Worm (Caenorhabditis elegans) whole organism, young adult: ENCODE data around the gene ptc-1.
A peak's percentile ranks its signal among the peaks of the same experiment; 100 is the strongest.

ENCODE experiments used
- B0019.2 ChIP-seq: fragments of 200-800 bp; sonication (Bioruptor generic); conservative IDR thresholded peaks from 2 replicates; pipeline ENCODE4 v1.3.6; 2022; ENCODE audit warnings: missing genetic modification reagents, missing genetic modification characterization, missing compliant biosample characterization
- B0261.1 ChIP-seq: sonication (generic microtip); optimal IDR thresholded peaks from 2 replicates; lab custom pipeline; 2016; ENCODE audit warnings: mild to moderate bottlenecking, missing genetic modification characterization, moderate library complexity, missing compliant biosample characterization
- B0336.3 ChIP-seq: fragments of 200-800 bp; sonication (Bioruptor generic); IDR thresholded peaks from 2 replicates; pipeline ENCODE4 v1.3.6; 2022; ENCODE audit warnings: missing genetic modification characterization, missing compliant biosample characterization
- C17E4.6 ChIP-seq: fragments of 200-800 bp; sonication (Bioruptor generic); IDR thresholded peaks from 2 replicates; pipeline ENCODE4 v1.3.6; 2022; ENCODE audit warnings: missing genetic modification reagents, missing genetic modification characterization, missing compliant biosample characterization
- D2030.7 ChIP-seq: fragments of 200-800 bp; sonication (Bioruptor generic); IDR thresholded peaks from 2 replicates; pipeline ENCODE4 v1.3.6; 2022; ENCODE audit warnings: missing genetic modification reagents, missing genetic modification characterization, missing compliant biosample characterization
- F22D6.2 ChIP-seq: sonication (generic microtip); optimal IDR thresholded peaks from 2 replicates; lab custom pipeline; 2016; ENCODE audit warnings: mild to moderate bottlenecking, missing genetic modification characterization, missing compliant biosample characterization
- F49E8.2 ChIP-seq: sonication (generic microtip); optimal IDR thresholded peaks from 3 replicates; lab custom pipeline; 2017; ENCODE audit warnings: missing genetic modification characterization, mild to moderate bottlenecking, missing compliant biosample characterization, antibody characterized with exemption, moderate library complexity; ENCODE audit not compliant: insufficient read depth
- F57A8.1 ChIP-seq: fragments of 200-800 bp; sonication (Bioruptor generic); optimal IDR thresholded peaks from 2 replicates; lab custom pipeline; 2018; ENCODE audit warnings: mild to moderate bottlenecking, missing genetic modification characterization, moderate library complexity, missing compliant biosample characterization
- F57C9.4 ChIP-seq: sonication (generic microtip); optimal IDR thresholded peaks from 2 replicates; lab custom pipeline; 2017; ENCODE audit warnings: mild to moderate bottlenecking, missing genetic modification characterization, missing compliant biosample characterization
- K11D2.4 ChIP-seq: fragments of 200-800 bp; sonication (Bioruptor generic); IDR thresholded peaks from 2 replicates; pipeline ENCODE4 v1.3.6; 2022; ENCODE audit warnings: missing genetic modification reagents, missing genetic modification characterization, missing compliant biosample characterization
- T26A5.8 ChIP-seq: sonication (generic microtip); optimal IDR thresholded peaks from 2 replicates; lab custom pipeline; 2016; ENCODE audit warnings: missing genetic modification characterization, missing compliant biosample characterization
- Y53G8AR.9 ChIP-seq: fragments of 200-800 bp; sonication (Bioruptor generic); conservative IDR thresholded peaks from 2 replicates; pipeline ENCODE4 v1.3.6; 2022; ENCODE audit warnings: missing genetic modification reagents, missing genetic modification characterization, missing compliant biosample characterization
- ama-1 ChIP-seq, 3 experiments: fragments of 150-350 bp in 1 of 3; sonication (generic microtip) in 2 of 3; optimal IDR thresholded peaks; 2 replicates each; lab custom pipeline; 2014 to 2018; ENCODE audit warnings: missing biosample characterization in 2 of 3, missing genetic modification characterization in 2 of 3, missing genetic modification reagents in 2 of 3
- aptf-2 ChIP-seq: fragments of 200-800 bp; sonication (Bioruptor generic); conservative IDR thresholded peaks from 2 replicates; pipeline ENCODE4 v1.3.6; 2022; ENCODE audit warnings: missing genetic modification reagents, missing genetic modification characterization, missing compliant biosample characterization
- athp-1 ChIP-seq: sonication (generic microtip); optimal IDR thresholded peaks from 2 replicates; lab custom pipeline; 2017; ENCODE audit warnings: mild to moderate bottlenecking, missing genetic modification characterization, missing compliant biosample characterization
- ceh-100 ChIP-seq: fragments of 200-800 bp; sonication (Bioruptor generic); IDR thresholded peaks from 2 replicates; pipeline ENCODE4 v1.3.6; 2022; ENCODE audit warnings: missing genetic modification reagents, missing genetic modification characterization, missing compliant biosample characterization
- ceh-27 ChIP-seq: fragments of 200-800 bp; sonication (Bioruptor generic); optimal IDR thresholded peaks from 2 replicates; lab custom pipeline; 2018; ENCODE audit warnings: mild to moderate bottlenecking, missing genetic modification characterization, moderate library complexity, missing compliant biosample characterization
- chd-7 ChIP-seq: sonication (generic microtip); optimal IDR thresholded peaks from 2 replicates; lab custom pipeline; 2016; ENCODE audit warnings: mild to moderate bottlenecking, missing genetic modification characterization, moderate library complexity, missing compliant biosample characterization
- dox-1 ChIP-seq: fragments of 200-800 bp; sonication (Bioruptor generic); IDR thresholded peaks from 2 replicates; pipeline ENCODE4 v1.3.6; 2022; ENCODE audit warnings: missing genetic modification reagents, missing genetic modification characterization, missing compliant biosample characterization
- dpff-1 ChIP-seq: sonication (generic microtip); optimal IDR thresholded peaks from 2 replicates; lab custom pipeline; 2017; ENCODE audit warnings: mild to moderate bottlenecking, missing genetic modification characterization, missing compliant biosample characterization
- egl-18 ChIP-seq: fragments of 200-800 bp; sonication (Bioruptor generic); IDR thresholded peaks from 2 replicates; pipeline ENCODE4 v1.3.6; 2022; ENCODE audit warnings: missing genetic modification reagents, missing genetic modification characterization, missing compliant biosample characterization
- egrh-3 ChIP-seq: fragments of 200-800 bp; sonication (Bioruptor generic); IDR thresholded peaks from 2 replicates; pipeline ENCODE4 v1.3.6; 2022; ENCODE audit warnings: missing genetic modification reagents, missing genetic modification characterization, missing compliant biosample characterization
- ets-4 ChIP-seq: fragments of 200-800 bp; sonication (Bioruptor generic); optimal IDR thresholded peaks from 2 replicates; lab custom pipeline; 2018; ENCODE audit warnings: mild to moderate bottlenecking, missing genetic modification characterization, missing compliant biosample characterization
- hlh-12 ChIP-seq: sonication (generic microtip); optimal IDR thresholded peaks from 2 replicates; lab custom pipeline; 2016; ENCODE audit warnings: missing genetic modification characterization, missing compliant biosample characterization
- hsf-1 ChIP-seq: fragments of 200-800 bp; sonication (Bioruptor generic); IDR thresholded peaks from 2 replicates; pipeline ENCODE4 v1.3.6; 2022; ENCODE audit warnings: missing genetic modification reagents, missing genetic modification characterization, missing compliant biosample characterization
- let-607 ChIP-seq, 2 experiments: fragments of 200-800 bp in 1 of 2; sonication (Bioruptor generic) in 1 of 2; sonication (generic microtip) in 1 of 2; optimal IDR thresholded peaks; 2 replicates each; lab custom pipeline; 2016 to 2018; ENCODE audit warnings: mild to moderate bottlenecking in 2 of 2, missing compliant biosample characterization in 2 of 2, missing genetic modification characterization in 2 of 2, moderate library complexity in 2 of 2, missing genotype in 1 of 2
- lin-35 ChIP-seq, 3 experiments: fragments of 150-350 bp in 2 of 3; sonication (generic microtip) in 1 of 3; optimal IDR thresholded peaks; 2 replicates each; lab custom pipeline; 2014 to 2018; ENCODE audit warnings: missing biosample characterization in 3 of 3, missing genetic modification characterization in 3 of 3, missing genetic modification reagents in 3 of 3
- lsl-1 ChIP-seq: fragments of 200-800 bp; sonication (Bioruptor generic); optimal IDR thresholded peaks from 2 replicates; lab custom pipeline; 2018; ENCODE audit warnings: mild to moderate bottlenecking, missing genetic modification characterization, moderate library complexity, missing compliant biosample characterization
- madf-8 ChIP-seq: fragments of 200-800 bp; sonication (Bioruptor generic); conservative IDR thresholded peaks from 2 replicates; pipeline ENCODE4 v1.3.6; 2022; ENCODE audit warnings: missing genetic modification reagents, missing genetic modification characterization, missing compliant biosample characterization
- mcd-1 ChIP-seq: fragments of 200-800 bp; sonication (Bioruptor generic); IDR thresholded peaks from 2 replicates; pipeline ENCODE4 v1.3.6; 2022; ENCODE audit warnings: missing genetic modification reagents, missing genetic modification characterization, missing compliant biosample characterization
- mel-28 ChIP-seq: sonication (generic microtip); optimal IDR thresholded peaks from 2 replicates; lab custom pipeline; 2016; ENCODE audit warnings: borderline replicate concordance, mild to moderate bottlenecking, missing genetic modification characterization, missing compliant biosample characterization
- nfya-1 ChIP-seq: sonication (generic microtip); optimal IDR thresholded peaks from 2 replicates; lab custom pipeline; 2017; ENCODE audit warnings: antibody characterized with exemption, missing compliant biosample characterization, missing genetic modification characterization, borderline replicate concordance; ENCODE audit not compliant: insufficient read depth
- nfya-2 ChIP-seq: fragments of 200-800 bp; sonication (Bioruptor generic); IDR thresholded peaks from 2 replicates; pipeline ENCODE4 v1.3.6; 2022; ENCODE audit warnings: missing genetic modification reagents, missing genetic modification characterization, missing compliant biosample characterization
- nhr-120 ChIP-seq: fragments of 200-800 bp; sonication (Bioruptor generic); IDR thresholded peaks from 2 replicates; pipeline ENCODE4 v1.3.6; 2022; ENCODE audit warnings: missing genetic modification characterization, missing compliant biosample characterization
- nhr-27 ChIP-seq: fragments of 200-800 bp; sonication (Bioruptor generic); optimal IDR thresholded peaks from 2 replicates; lab custom pipeline; 2018; ENCODE audit warnings: mild to moderate bottlenecking, missing genetic modification characterization, moderate library complexity, missing compliant biosample characterization
- nhr-90 ChIP-seq: sonication (generic microtip); optimal IDR thresholded peaks from 2 replicates; lab custom pipeline; 2016; ENCODE audit warnings: missing genotype, mild to moderate bottlenecking, missing genetic modification characterization, missing compliant biosample characterization
- pbrm-1 ChIP-seq: fragments of 200-800 bp; sonication (Bioruptor generic); IDR thresholded peaks from 2 replicates; pipeline ENCODE4 v1.3.6; 2022; ENCODE audit warnings: missing genetic modification reagents, missing genetic modification characterization, missing compliant biosample characterization
- rec-8 ChIP-seq, 2 experiments: sonication (generic microtip); optimal IDR thresholded peaks; 2 replicates each; lab custom pipeline; 2016; ENCODE audit warnings: mild to moderate bottlenecking in 2 of 2, missing genetic modification characterization in 2 of 2, missing genetic modification reagents in 2 of 2, missing genotype in 2 of 2, missing biosample characterization in 1 of 2, missing compliant biosample characterization in 1 of 2, moderate library complexity in 1 of 2
- sdz-38 ChIP-seq: sonication (generic microtip); optimal IDR thresholded peaks from 2 replicates; lab custom pipeline; 2016; ENCODE audit warnings: missing genotype, missing genetic modification characterization, missing compliant biosample characterization
- sea-2 ChIP-seq: fragments of 200-800 bp; sonication (Bioruptor generic); IDR thresholded peaks from 2 replicates; pipeline ENCODE4 v1.3.6; 2022; ENCODE audit warnings: missing genetic modification characterization, missing compliant biosample characterization
- snpc-1.1 ChIP-seq: sonication (generic microtip); optimal IDR thresholded peaks from 2 replicates; lab custom pipeline; 2017; ENCODE audit warnings: missing genetic modification characterization, mild to moderate bottlenecking, missing compliant biosample characterization, antibody characterized with exemption, moderate library complexity, missing genotype, missing genetic modification reagents; ENCODE audit not compliant: insufficient read depth
- snpc-1.3 ChIP-seq: sonication (generic microtip); optimal IDR thresholded peaks from 2 replicates; lab custom pipeline; 2017; ENCODE audit warnings: missing genetic modification characterization, mild to moderate bottlenecking, missing compliant biosample characterization, antibody characterized with exemption, moderate library complexity, missing genotype, missing genetic modification reagents; ENCODE audit not compliant: insufficient read depth
- snpc-3.4 ChIP-seq: sonication (generic microtip); optimal IDR thresholded peaks from 2 replicates; lab custom pipeline; 2017; ENCODE audit warnings: missing genetic modification characterization, mild to moderate bottlenecking, missing compliant biosample characterization, antibody characterized with exemption, moderate library complexity, missing genotype, missing genetic modification reagents
- tlf-1 ChIP-seq: fragments of 200-800 bp; sonication (Bioruptor generic); optimal IDR thresholded peaks from 2 replicates; lab custom pipeline; 2018; ENCODE audit warnings: mild to moderate bottlenecking, missing genetic modification characterization, missing compliant biosample characterization
- zim-3 ChIP-seq: sonication (generic microtip); optimal IDR thresholded peaks from 2 replicates; lab custom pipeline; 2017; ENCODE audit warnings: mild to moderate bottlenecking, missing genetic modification characterization, moderate library complexity, missing compliant biosample characterization
- ztf-25 ChIP-seq: fragments of 200-800 bp; sonication (Bioruptor generic); IDR thresholded peaks from 2 replicates; pipeline ENCODE4 v1.3.6; 2022; ENCODE audit warnings: missing genetic modification reagents, missing genetic modification characterization, missing compliant biosample characterization
- ztf-26 ChIP-seq: sonication (generic microtip); optimal IDR thresholded peaks from 2 replicates; lab custom pipeline; 2017; ENCODE audit warnings: missing genetic modification characterization, missing compliant biosample characterization

ptc-1 gene

ce11 chrII:7880373-7880862, 12.6 kb upstream of the ptc-1 start, which contains the start of gene perm-1 (continued):
- TF ChIP-seq pbrm-1 (GFP tag; lab: Robert Waterston, UW) (peak; percentile 57), B0261.1 (no peak), hsf-1 (GFP tag; lab: Robert Waterston, UW) (peak; percentile 92), madf-8 (GFP tag; lab: Robert Waterston, UW) (peak; percentile 96), hlh-12 (tag; lab: Kevin White, UChicago) (no peak), athp-1 (tag; lab: Kevin White, UChicago) (peak; percentile 86), F57C9.4 (no peak), Y53G8AR.9 (GFP tag; lab: Robert Waterston, UW) (peak; percentile 50; the same call in 1 of the 2 replicates), snpc-1.1 (tag; lab: Kevin White, UChicago) (peak; percentile 73), egl-18 (GFP tag; lab: Robert Waterston, UW) (no peak), snpc-3.4 (peak; percentile 94), egrh-3 (GFP tag; lab: Robert Waterston, UW) (no peak), mcd-1 (GFP tag; lab: Robert Waterston, UW) (peak; percentile 65; the same call in 1 of the 2 replicates), dox-1 (GFP tag; lab: Robert Waterston, UW) (peak; percentile 85), ama-1 (optimal IDR thresholded peaks at IDR 0.05; lab: Kevin White, UChicago) (no peak), ama-1 (GFP tag; optimal IDR thresholded peaks at IDR 0.05; lab: Kevin White, UChicago) (no peak), lin-35 (GFP tag; optimal IDR thresholded peaks at IDR 0.05; lab: Kevin White, UChicago) (peak in 1 of 3 experiments; percentile 61), sdz-38 (tag; lab: Kevin White, UChicago) (no peak), F22D6.2 (tag; lab: Kevin White, UChicago) (no peak), F57A8.1 (GFP tag; lab: Kevin White, UChicago) (no peak), rec-8 (tag; optimal IDR thresholded peaks at IDR 0.05; lab: Kevin White, UChicago) (no peak), aptf-2 (GFP tag; lab: Robert Waterston, UW) (no peak), chd-7 (tag; lab: Kevin White, UChicago) (no peak), nhr-27 (tag; lab: Kevin White, UChicago) (no peak), D2030.7 (GFP tag; lab: Robert Waterston, UW) (peak; percentile 96), ztf-26 (tag; lab: Kevin White, UChicago) (no peak), sea-2 (GFP tag; lab: Robert Waterston, UW) (no peak), nfya-1 (tag; lab: Kevin White, UChicago) (no peak), ceh-100 (GFP tag; lab: Robert Waterston, UW) (peak; percentile 48; the same call in 1 of the 2 replicates), nhr-120 (no peak), C17E4.6 (GFP tag; lab: Robert Waterston, UW) (0 out of 2 replicates have a peak, but pooled peaks have one; percentile 60), nfya-2 (GFP tag; lab: Robert Waterston, UW) (no peak), ets-4 (GFP tag; lab: Kevin White, UChicago) (no peak), lsl-1 (GFP tag; lab: Kevin White, UChicago) (peak; percentile 98), B0019.2 (peak; percentile 84), ceh-27 (GFP tag; lab: Kevin White, UChicago) (no peak), let-607 (tag; optimal IDR thresholded peaks at IDR 0.05; lab: Kevin White, UChicago) (no peak), T26A5.8 (tag; lab: Kevin White, UChicago) (no peak), nhr-90 (no peak), B0336.3 (GFP tag; lab: Robert Waterston, UW) (peak; percentile 75), zim-3 (tag; lab: Kevin White, UChicago) (no peak), F49E8.2 (tag; lab: Kevin White, UChicago) (peak; percentile 87), dpff-1 (no peak), K11D2.4 (no peak), mel-28 (tag; lab: Kevin White, UChicago) (no peak), ztf-25 (GFP tag; lab: Robert Waterston, UW) (no peak), snpc-1.3 (peak; percentile 82), tlf-1 (GFP tag; lab: Kevin White, UChicago) (peak; percentile 93)
